Fruit fly (Drosophila melanogaster) whole organism: Measurements from ENCODE around the gene ApepP.

Source experiments
- pan ChIP-seq: fragments of >200 bp; optimal IDR thresholded peaks from 2 replicates; lab custom pipeline; 2017
- usp ChIP-seq: fragments of >200 bp; optimal IDR thresholded peaks from 2 replicates; lab custom pipeline; 2017; ENCODE audit warnings: missing biosample characterization, missing genetic modification characterization, mixed read lengths

The ApepP gene

dm6 chr2L:16858466-16859007 lies 51.7 kb downstream of the ApepP start, which contains the start of gene CG31809:
TSS of gene CG31809 (minus strand) at chr2L:16858714.
- TF ChIP-seq pan (lab: Kevin White, UChicago) = peak; percentile 40
- no peak for TF ChIP-seq usp (GFP tag; lab: Kevin White, UChicago)
